Fruit fly (Drosophila melanogaster) whole organism, pupa: Measurements from ENCODE around the gene Noa36.

Source experiments
- CG10348 ChIP-seq: fragments of 200-800 bp; sonication (Bioruptor generic); IDR thresholded peaks from 2 replicates; pipeline ENCODE4 v1.3.6; 2022; ENCODE audit warnings: missing biosample characterization, missing genetic modification characterization
- CG13204 ChIP-seq: fragments of 200-800 bp; sonication (Bioruptor generic); optimal IDR thresholded peaks from 2 replicates; lab custom pipeline; 2018; ENCODE audit warnings: missing biosample characterization, mild to moderate bottlenecking, missing genetic modification characterization, moderate library complexity
- CG17806 ChIP-seq: fragments of 200-800 bp; sonication (Bioruptor generic); optimal IDR thresholded peaks from 2 replicates; lab custom pipeline; 2018; ENCODE audit warnings: missing biosample characterization, mild to moderate bottlenecking, missing genetic modification characterization, moderate library complexity
- CG34367 ChIP-seq: fragments of 200-800 bp; sonication (Bioruptor generic); optimal IDR thresholded peaks from 2 replicates; lab custom pipeline; 2018; ENCODE audit warnings: missing biosample characterization, mild to moderate bottlenecking, missing genetic modification characterization
- CG4496 ChIP-seq: fragments of 200-800 bp; sonication (Bioruptor generic); IDR thresholded peaks from 3 replicates; pipeline ENCODE4 v1.3.6; 2022; ENCODE audit warnings: missing biosample characterization, missing genetic modification characterization
- CG8301 ChIP-seq: fragments of 200-800 bp; sonication (Bioruptor generic); optimal IDR thresholded peaks from 2 replicates; lab custom pipeline; 2018; ENCODE audit warnings: missing biosample characterization, mild to moderate bottlenecking, missing genetic modification characterization
- CG9948 ChIP-seq: fragments of 200-800 bp; sonication (Bioruptor generic); optimal IDR thresholded peaks from 2 replicates; lab custom pipeline; 2018; ENCODE audit warnings: missing biosample characterization, mild to moderate bottlenecking, missing genetic modification characterization, moderate library complexity
- D1 ChIP-seq: fragments of 200-800 bp; sonication (Bioruptor generic); optimal IDR thresholded peaks from 2 replicates; lab custom pipeline; 2018; ENCODE audit warnings: missing biosample characterization, mild to moderate bottlenecking, missing genetic modification characterization, moderate library complexity
- EcR ChIP-seq: fragments of 200-800 bp; sonication (Bioruptor generic); optimal IDR thresholded peaks from 3 replicates; lab custom pipeline; 2019; ENCODE audit warnings: missing biosample characterization, missing genetic modification characterization, mild to moderate bottlenecking, moderate library complexity, missing genetic modification reagents
- Ets98B ChIP-seq: fragments of 200-800 bp; sonication (Bioruptor generic); IDR thresholded peaks from 2 replicates; pipeline ENCODE4 v1.3.6; 2022; ENCODE audit warnings: missing biosample characterization, missing genetic modification characterization
- Pif1A ChIP-seq: fragments of 200-800 bp; sonication (Bioruptor generic); optimal IDR thresholded peaks from 3 replicates; lab custom pipeline; 2016; ENCODE audit warnings: missing biosample characterization, missing genetic modification characterization
- gl ChIP-seq: fragments of 200-800 bp; sonication (Bioruptor generic); optimal IDR thresholded peaks from 2 replicates; lab custom pipeline; 2018; ENCODE audit warnings: missing biosample characterization, mild to moderate bottlenecking, missing genetic modification characterization

DNA sequence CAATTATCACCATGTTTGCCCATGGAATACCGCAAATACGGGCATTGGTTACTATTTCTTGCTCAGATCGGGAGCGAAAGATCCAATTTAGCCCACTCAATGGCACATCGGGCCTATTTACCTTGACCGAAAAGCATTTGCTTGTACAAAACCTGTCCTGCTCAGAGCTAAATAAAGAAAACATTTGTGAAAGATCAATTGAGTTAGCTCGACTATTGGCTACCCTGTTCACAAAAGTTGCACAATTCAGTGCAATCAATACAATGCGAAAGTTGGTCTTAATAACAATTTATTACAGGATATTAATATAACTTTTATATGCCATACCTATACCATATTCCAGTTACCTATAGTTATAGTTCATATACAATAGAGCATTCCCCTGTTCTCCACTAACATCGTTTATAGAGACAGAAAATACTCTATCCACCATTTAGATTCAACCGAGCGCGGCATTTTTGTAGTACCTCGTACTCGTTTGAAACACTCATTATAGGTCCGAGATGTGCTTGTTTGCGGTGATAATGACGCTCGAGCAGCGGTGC lies 36.4 kb downstream of the Noa36 start:
- TF ChIP-seq Pif1A (GFP tag; lab: Kevin White, UChicago) (no peak), CG9948 (tag; lab: Kevin White, UChicago) (no peak), Ets98B (no peak), CG13204 (GFP tag; lab: Kevin White, UChicago) (no peak), CG8301 (tag; lab: Kevin White, UChicago) (no peak), gl (tag; lab: Kevin White, UChicago) (no peak), CG10348 (no peak), CG34367 (tag; lab: Kevin White, UChicago) (no peak), CG4496 (no peak), D1 (tag; lab: Kevin White, UChicago) (no peak), EcR (GFP tag; lab: Kevin White, UChicago) (no peak), CG17806 (no peak)
